Worm (Caenorhabditis elegans): ENCODE measurements around the gene act-5.
A peak's percentile ranks its signal among the peaks of the same experiment; 100 is the strongest.

The act-5 gene

ce11 chrIII:13624226-13624625, 18.4 kb upstream of the act-5 start, which contains the start of gene taf-9:
Gene taf-9 (plus strand): TSS chrIII:13624276.
- TF ChIP-seq ZK546.5 (tag; optimal IDR thresholded peaks at IDR 0.05) (no peak), ceh-62 (tag; optimal IDR thresholded peaks at IDR 0.05) (no peak), zip-11 (GFP tag; IDR thresholded peaks at IDR 0.05) (no peak), unc-130 (GFP tag; optimal IDR thresholded peaks at IDR 0.05) (no peak), dve-1 (tag; optimal IDR thresholded peaks at IDR 0.05; ENCODE audit: insufficient read depth) (peak; percentile 9), nhr-41 (GFP tag; IDR thresholded peaks at IDR 0.05) (no peak), ZK337.2 (GFP tag; IDR thresholded peaks at IDR 0.05) (no peak), lin-38 (GFP tag; IDR thresholded peaks at IDR 0.05) (peak; percentile 51), T20F7.1 (GFP tag; optimal IDR thresholded peaks at IDR 0.05) (no peak), ceh-44 (GFP tag; IDR thresholded peaks at IDR 0.05) (no peak), ama-1 (optimal IDR thresholded peaks at IDR 0.05) (peak; percentile 75), nhr-10 (tag; optimal IDR thresholded peaks at IDR 0.05) (no peak), nhr-76 (tag; optimal IDR thresholded peaks at IDR 0.05) (no peak), lir-3 (tag; optimal IDR thresholded peaks at IDR 0.05) (no peak), snpc-4 (tag; optimal IDR thresholded peaks at IDR 0.05) (no peak), nhr-42 (GFP tag; IDR thresholded peaks at IDR 0.05) (no peak), vab-7 (GFP tag; IDR thresholded peaks at IDR 0.05) (no peak), php-3 (GFP tag; IDR thresholded peaks at IDR 0.05) (0 out of 2 replicates have a peak, but pooled peaks have one; percentile 9), lsy-2 (tag; optimal IDR thresholded peaks at IDR 0.05) (peak in 1 of 2 experiments; percentile 17), nhr-11 (tag; optimal IDR thresholded peaks at IDR 0.05) (no peak), ceh-28 (tag; optimal IDR thresholded peaks at IDR 0.05) (no peak), F26F4.8 (GFP tag; conservative IDR thresholded peaks at IDR 0.05) (no peak), egl-43 (GFP tag; IDR thresholded peaks at IDR 0.05) (0 out of 2 replicates have a peak, but pooled peaks have one; percentile 53), snpc-1.2 (GFP tag; IDR thresholded peaks at IDR 0.05) (no peak), nhr-102 (tag; optimal IDR thresholded peaks at IDR 0.05) (no peak), nhr-28 (tag; optimal IDR thresholded peaks at IDR 0.05) (no peak), pha-4 (GFP tag; IDR thresholded peaks at IDR 0.05) (no peak), pha-4 (tag; optimal IDR thresholded peaks at IDR 0.05) (no peak), ceh-20 (GFP tag; IDR thresholded peaks at IDR 0.05) (0 out of 2 replicates have a peak, but pooled peaks have one; percentile 22), aha-1 (tag) (no peak), pqm-1 (tag; optimal IDR thresholded peaks at IDR 0.05) (no peak), F37D6.2 (tag; optimal IDR thresholded peaks at IDR 0.05) (no peak), zag-1 (tag; optimal IDR thresholded peaks at IDR 0.05) (no peak), daf-12 (tag; optimal IDR thresholded peaks at IDR 0.05) (no peak), nhr-77 (tag; optimal IDR thresholded peaks at IDR 0.05) (no peak)

- TF ChIP-seq dmd-9 (GFP tag; IDR thresholded peaks at IDR 0.05) (no peak), aha-1 (tag) (peak; percentile 41), pha-4 (GFP tag; IDR thresholded peaks at IDR 0.05) (no peak), pha-4 (tag; optimal IDR thresholded peaks at IDR 0.05) (no peak)
Observed at ce11 chrIII:13623014-13623413, 17.1 kb upstream of the act-5 start, which contains the start of gene mlc-5. Gene mlc-5 (plus strand): TSS chrIII:13623314.

ce11 chrIII:13622268-13622667, 16.4 kb upstream of the act-5 start, which contains the start of gene hip-1:
Gene hip-1 (minus strand): TSS chrIII:13622492.
- TF ChIP-seq hlh-30 (tag; optimal IDR thresholded peaks at IDR 0.05; ENCODE audit: insufficient read depth), result peak; percentile 80
- TF ChIP-seq hif-1 (tag; optimal IDR thresholded peaks at IDR 0.05), result peak in 1 of 2 experiments; percentile 12
- TF ChIP-seq mes-2 (tag; optimal IDR thresholded peaks at IDR 0.05; ENCODE audit: poor library complexity, severe bottlenecking), result peak; percentile 50
- peak; percentile 53; the same call in 1 of the 2 replicates for TF ChIP-seq dmd-9 (GFP tag; IDR thresholded peaks at IDR 0.05)
- TF ChIP-seq set-16 (GFP tag; IDR thresholded peaks at IDR 0.05), result no peak
- TF ChIP-seq ZK337.2 (GFP tag; IDR thresholded peaks at IDR 0.05), result no peak
- TF ChIP-seq lin-38 (GFP tag; IDR thresholded peaks at IDR 0.05), result peak; percentile 63
- TF ChIP-seq daf-16 (GFP tag; optimal IDR thresholded peaks at IDR 0.05), result no peak
- TF ChIP-seq daf-16 (tag; optimal IDR thresholded peaks at IDR 0.05), result peak; percentile 71
- peak; percentile 9 for TF ChIP-seq ama-1 (optimal IDR thresholded peaks at IDR 0.05)
- peak; percentile 28; the same call in 1 of the 2 replicates for TF ChIP-seq hmg-1.1 (GFP tag; IDR thresholded peaks at IDR 0.05)
- peak; percentile 75 for TF ChIP-seq dpl-1 (GFP tag; optimal IDR thresholded peaks at IDR 0.05)
- peak; percentile 13 for TF ChIP-seq hlh-11 (tag; optimal IDR thresholded peaks at IDR 0.05)
- TF ChIP-seq lin-13 (GFP tag; optimal IDR thresholded peaks at IDR 0.05), result no peak
- peak; percentile 51 for TF ChIP-seq dve-1 (tag; optimal IDR thresholded peaks at IDR 0.05; ENCODE audit: insufficient read depth)
- TF ChIP-seq duxl-1 (tag; optimal IDR thresholded peaks at IDR 0.05; ENCODE audit: poor library complexity), result no peak
- TF ChIP-seq attf-4 (tag; optimal IDR thresholded peaks at IDR 0.05), result no peak
- no peak for TF ChIP-seq T26A8.4 (GFP tag; IDR thresholded peaks at IDR 0.05)
- TF ChIP-seq lsy-2 (tag; optimal IDR thresholded peaks at IDR 0.05), result peak in 1 of 2 experiments; percentile 61
- peak; percentile 7 for TF ChIP-seq unc-130 (GFP tag; optimal IDR thresholded peaks at IDR 0.05)

Measured in whole organism, L4 larva.